Fruit fly (Drosophila melanogaster): ENCODE results near the gene CG5114.
A peak's percentile ranks its signal among the peaks of the same experiment; 100 is the strongest.

The CG5114 gene

dm6 chr3L:15023192-15023591 lies 40.6 kb downstream of the CG5114 start, which contains the start of gene CG32148:
TSS of gene CG32148 (plus strand) at chr3L:15023492.
- TF ChIP-seq NfI (GFP tag; optimal IDR thresholded peaks at IDR 0.05) (no peak), CG4404 (GFP tag; IDR thresholded peaks at IDR 0.05) (no peak), CG7928 (GFP tag; optimal IDR thresholded peaks at IDR 0.05) (no peak), pnt (GFP tag; optimal IDR thresholded peaks at IDR 0.05) (no peak), ftz-f1 (GFP tag; optimal IDR thresholded peaks at IDR 0.05) (no peak), H2.0 (GFP tag; IDR thresholded peaks at IDR 0.05) (no peak), CG30403 (GFP tag; optimal IDR thresholded peaks at IDR 0.05) (no peak), cwo (GFP tag; optimal IDR thresholded peaks at IDR 0.05) (no peak), CG4360 (GFP tag; IDR thresholded peaks at IDR 0.05) (no peak), Tbp (GFP tag; optimal IDR thresholded peaks at IDR 0.05) (no peak), CG9437 (GFP tag; optimal IDR thresholded peaks at IDR 0.05) (no peak), Oaz (GFP tag; IDR thresholded peaks at IDR 0.05) (no peak), CG12769 (tag; optimal IDR thresholded peaks at IDR 0.05) (no peak), HmgZ (tag; optimal IDR thresholded peaks at IDR 0.05) (no peak), Mrtf (GFP tag; IDR thresholded peaks at IDR 0.05) (no peak), CG6813 (GFP tag; optimal IDR thresholded peaks at IDR 0.05) (no peak), CG2202 (tag; optimal IDR thresholded peaks at IDR 0.05) (no peak), CG9727 (GFP tag; optimal IDR thresholded peaks at IDR 0.05) (no peak), Neu2 (GFP tag; optimal IDR thresholded peaks at IDR 0.05; ENCODE audit: borderline replicate concordance) (no peak)

dm6 chr3L:15031773-15032172 lies 49.1 kb downstream of the CG5114 start:
- TF ChIP-seq CG12769 (tag; optimal IDR thresholded peaks at IDR 0.05) (no peak), CG17802 (tag; optimal IDR thresholded peaks at IDR 0.05) (no peak), Chrac-16 (GFP tag; optimal IDR thresholded peaks at IDR 0.05) (no peak), gce (GFP tag; IDR thresholded peaks at IDR 0.05) (no peak), Dip3 (GFP tag; optimal IDR thresholded peaks at IDR 0.05) (no peak), Stat92E (GFP tag; optimal IDR thresholded peaks at IDR 0.05) (no peak), Fer1 (GFP tag; optimal IDR thresholded peaks at IDR 0.05) (no peak), Gug (GFP tag; IDR thresholded peaks at IDR 0.05) (no peak), scrt (GFP tag; optimal IDR thresholded peaks at IDR 0.05) (peak; percentile 55), rib (GFP tag; IDR thresholded peaks at IDR 0.05) (no peak), cg (GFP tag; optimal IDR thresholded peaks at IDR 0.05) (peak; percentile 64), Nf-YB (GFP tag; optimal IDR thresholded peaks at IDR 0.05) (peak; percentile 74), lov (optimal IDR thresholded peaks at IDR 0.05) (no peak), lov (GFP tag; IDR thresholded peaks at IDR 0.05) (no peak), CG1529 (GFP tag; optimal IDR thresholded peaks at IDR 0.05) (no peak), lbe (GFP tag; optimal IDR thresholded peaks at IDR 0.05) (no peak), CG1832 (GFP tag; optimal IDR thresholded peaks at IDR 0.05) (peak; percentile 4), CG4282 (GFP tag; optimal IDR thresholded peaks at IDR 0.05) (no peak), Hey (tag; optimal IDR thresholded peaks at IDR 0.05) (peak; percentile 17), CG8944 (GFP tag; optimal IDR thresholded peaks at IDR 0.05) (no peak), Scr (GFP tag; IDR thresholded peaks at IDR 0.05; ENCODE audit: partially characterized antibody) (no peak), CoRest (tag; optimal IDR thresholded peaks at IDR 0.05) (no peak), HHEX (GFP tag; optimal IDR thresholded peaks at IDR 0.05) (no peak), CG4617 (GFP tag; optimal IDR thresholded peaks at IDR 0.05; ENCODE audit: borderline replicate concordance) (no peak), twi (tag; optimal IDR thresholded peaks at IDR 0.05) (peak; percentile 68), CG16863 (GFP tag; optimal IDR thresholded peaks at IDR 0.05) (no peak), tx (GFP tag; optimal IDR thresholded peaks at IDR 0.05) (no peak), sug (tag; optimal IDR thresholded peaks at IDR 0.05) (no peak), CG18764 (GFP tag; optimal IDR thresholded peaks at IDR 0.05) (no peak), Vsx1 (GFP tag; optimal IDR thresholded peaks at IDR 0.05) (no peak), ap (GFP tag; IDR thresholded peaks at IDR 0.05) (no peak), CG10366 (GFP tag; IDR thresholded peaks at IDR 0.05) (no peak), so (GFP tag; IDR thresholded peaks at IDR 0.05) (no peak), gro (GFP tag; optimal IDR thresholded peaks at IDR 0.05) (no peak)

Data from whole organism, embryonic.